Worm (Caenorhabditis elegans) whole organism, L3 larva: ENCODE data around the gene fbxa-170.

Experiments used
- ceh-28 ChIP-seq: fragments of 150-350 bp; optimal IDR thresholded peaks from 2 replicates; lab custom pipeline; 2014; ENCODE audit warnings: missing biosample characterization, missing genetic modification reagents, missing genetic modification characterization
- elt-3 ChIP-seq, 3 experiments: fragments of 150-350 bp in 1 of 3; sonication (generic microtip) in 2 of 3; optimal IDR thresholded peaks; 2 replicates in 2 of 3; 4 replicates in 1 of 3; lab custom pipeline; 2014 to 2017; ENCODE audit warnings: missing biosample characterization in 3 of 3, missing genetic modification characterization in 3 of 3

DNA sequence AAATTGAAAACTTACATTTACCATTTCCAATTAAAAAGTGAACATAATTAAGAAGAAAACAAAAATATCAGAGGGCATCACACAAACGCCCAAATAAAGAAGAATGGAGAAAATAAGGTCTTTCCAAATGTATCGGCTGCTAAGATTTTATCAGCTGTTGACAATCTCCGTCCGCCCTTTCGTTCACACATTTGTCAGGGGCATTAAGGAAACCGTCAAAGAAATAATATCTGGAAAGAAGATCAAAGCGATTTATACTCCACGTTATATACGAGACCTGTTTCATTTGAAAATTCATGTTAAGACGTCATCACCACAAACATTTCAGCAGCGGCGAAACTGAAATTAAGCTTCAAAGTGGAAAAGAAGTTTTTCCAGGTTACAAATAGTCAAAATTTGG is 34.6 kb upstream of the fbxa-170 start, which contains the start of gene fbxa-52:
- TF ChIP-seq ceh-28 (tag; lab: Kevin White, UChicago) (no peak), elt-3 (tag; optimal IDR thresholded peaks at IDR 0.05; lab: Kevin White, UChicago) (no peak)
